Fruit fly (Drosophila melanogaster): ENCODE results near the gene Josd.

Josd gene

dm6 chrX:6295129-6295539, 34.2 kb downstream of the Josd start, which contains the start of the genes CG15891 and CG3815 (continued):
- TF ChIP-seq fd102C (GFP tag; optimal IDR thresholded peaks at IDR 0.05) (no peak), croc (GFP tag; conservative IDR thresholded peaks at IDR 0.05) (peak; percentile 33; the same call in 1 of the 3 replicates), CG15269 (tag; optimal IDR thresholded peaks at IDR 0.05) (no peak), CG13424 (tag; optimal IDR thresholded peaks at IDR 0.05) (peak; percentile 70), eve (GFP tag; optimal IDR thresholded peaks at IDR 0.05) (no peak), salm (tag; optimal IDR thresholded peaks at IDR 0.05) (no peak), CG12236 (GFP tag; optimal IDR thresholded peaks at IDR 0.05) (no peak), Mes4 (GFP tag; optimal IDR thresholded peaks at IDR 0.05) (no peak), CG3838 (GFP tag; optimal IDR thresholded peaks at IDR 0.05) (no peak), CG11695 (GFP tag; IDR thresholded peaks at IDR 0.05) (no peak), row (GFP tag; IDR thresholded peaks at IDR 0.05) (peak; percentile 93), tin (GFP tag; optimal IDR thresholded peaks at IDR 0.05) (peak; percentile 35), CG8765 (GFP tag; IDR thresholded peaks at IDR 0.05) (0 out of 2 replicates have a peak, but pooled peaks have one; percentile 27), HmgZ (tag; optimal IDR thresholded peaks at IDR 0.05) (peak; percentile 84), CG7556 (GFP tag; optimal IDR thresholded peaks at IDR 0.05) (peak; percentile 42), ttk (GFP tag; IDR thresholded peaks at IDR 0.05) (no peak), inv (GFP tag; IDR thresholded peaks at IDR 0.05; ENCODE audit: partially characterized antibody) (peak; percentile 23; the same call in 1 of the 2 replicates), CG4404 (GFP tag; IDR thresholded peaks at IDR 0.05) (peak; percentile 54; the same call in 1 of the 2 replicates), trh (GFP tag; optimal IDR thresholded peaks at IDR 0.05) (no peak), tio (GFP tag; optimal IDR thresholded peaks at IDR 0.05) (no peak), CG13775 (GFP tag; optimal IDR thresholded peaks at IDR 0.05) (peak; percentile 67), Awh (GFP tag; IDR thresholded peaks at IDR 0.05) (no peak), Stat92E (GFP tag; optimal IDR thresholded peaks at IDR 0.05) (no peak), sim (GFP tag; IDR thresholded peaks at IDR 0.05) (no peak), Neu2 (GFP tag; optimal IDR thresholded peaks at IDR 0.05; ENCODE audit: borderline replicate concordance) (no peak), bbx (GFP tag; IDR thresholded peaks at IDR 0.05; ENCODE audit: partially characterized antibody) (no peak), usp (GFP tag; optimal IDR thresholded peaks at IDR 0.05) (no peak), crol (GFP tag; IDR thresholded peaks at IDR 0.05) (peak; percentile 57), H15 (GFP tag; IDR thresholded peaks at IDR 0.05) (no peak), CG12104 (GFP tag; optimal IDR thresholded peaks at IDR 0.05) (peak; percentile 17), vfl (GFP tag; optimal IDR thresholded peaks at IDR 0.05) (no peak), gsb-n (tag; optimal IDR thresholded peaks at IDR 0.05) (no peak), mld (GFP tag; IDR thresholded peaks at IDR 0.05; ENCODE audit: partially characterized antibody) (no peak), ems (GFP tag; optimal IDR thresholded peaks at IDR 0.05) (no peak), CG1602 (GFP tag; optimal IDR thresholded peaks at IDR 0.05) (no peak), unpg (GFP tag; optimal IDR thresholded peaks at IDR 0.05) (peak; percentile 44), CG4328 (GFP tag; optimal IDR thresholded peaks at IDR 0.05) (no peak), CG34224 (GFP tag; IDR thresholded peaks at IDR 0.05; ENCODE audit: partially characterized antibody) (0 out of 3 replicates have a peak, but pooled peaks have one; percentile 23), bowl (GFP tag; IDR thresholded peaks at IDR 0.05) (no peak), ash1 (GFP tag; optimal IDR thresholded peaks at IDR 0.05) (no peak), CG9437 (GFP tag; optimal IDR thresholded peaks at IDR 0.05) (peak; percentile 80), CG30431 (GFP tag; optimal IDR thresholded peaks at IDR 0.05) (peak; percentile 38), Tbp (GFP tag; optimal IDR thresholded peaks at IDR 0.05) (no peak), HLHmδ (GFP tag; optimal IDR thresholded peaks at IDR 0.05) (no peak), nom (GFP tag; optimal IDR thresholded peaks at IDR 0.05) (peak; percentile 12), Adf1 (GFP tag; IDR thresholded peaks at IDR 0.05) (peak; percentile 28; the same call in 1 of the 2 replicates), exex (tag; optimal IDR thresholded peaks at IDR 0.05) (no peak), CG2202 (tag; optimal IDR thresholded peaks at IDR 0.05) (no peak), Hr3 (GFP tag; optimal IDR thresholded peaks at IDR 0.05) (peak; percentile 51), bab2 (GFP tag; optimal IDR thresholded peaks at IDR 0.05) (peak; percentile 55), E2f2 (GFP tag; IDR thresholded peaks at IDR 0.05) (peak; percentile 54)
